Fruit fly (Drosophila melanogaster) whole organism: ENCODE data around the gene Neb-cGP.
A peak's percentile ranks its signal among the peaks of the same experiment; 100 is the strongest.

Source experiments
- CG8478 ChIP-seq: fragments of >200 bp; optimal IDR thresholded peaks from 2 replicates; lab custom pipeline; 2018; ENCODE audit warnings: inconsistent platforms
- Dll ChIP-seq: fragments of >200 bp; optimal IDR thresholded peaks from 2 replicates; lab custom pipeline; 2017
- EcR ChIP-seq, 2 experiments: fragments of >200 bp; optimal IDR thresholded peaks; 2 replicates each; lab custom pipeline; 2017; ENCODE audit warnings: missing biosample characterization in 2 of 2, missing genetic modification characterization in 2 of 2, missing genetic modification reagents in 2 of 2
- pan ChIP-seq: fragments of >200 bp; optimal IDR thresholded peaks from 2 replicates; lab custom pipeline; 2017
- psq ChIP-seq: fragments of >200 bp; optimal IDR thresholded peaks from 2 replicates; lab custom pipeline; 2017
- usp ChIP-seq: fragments of >200 bp; optimal IDR thresholded peaks from 2 replicates; lab custom pipeline; 2017; ENCODE audit warnings: missing biosample characterization, missing genetic modification characterization, mixed read lengths

Gene Neb-cGP

DNA sequence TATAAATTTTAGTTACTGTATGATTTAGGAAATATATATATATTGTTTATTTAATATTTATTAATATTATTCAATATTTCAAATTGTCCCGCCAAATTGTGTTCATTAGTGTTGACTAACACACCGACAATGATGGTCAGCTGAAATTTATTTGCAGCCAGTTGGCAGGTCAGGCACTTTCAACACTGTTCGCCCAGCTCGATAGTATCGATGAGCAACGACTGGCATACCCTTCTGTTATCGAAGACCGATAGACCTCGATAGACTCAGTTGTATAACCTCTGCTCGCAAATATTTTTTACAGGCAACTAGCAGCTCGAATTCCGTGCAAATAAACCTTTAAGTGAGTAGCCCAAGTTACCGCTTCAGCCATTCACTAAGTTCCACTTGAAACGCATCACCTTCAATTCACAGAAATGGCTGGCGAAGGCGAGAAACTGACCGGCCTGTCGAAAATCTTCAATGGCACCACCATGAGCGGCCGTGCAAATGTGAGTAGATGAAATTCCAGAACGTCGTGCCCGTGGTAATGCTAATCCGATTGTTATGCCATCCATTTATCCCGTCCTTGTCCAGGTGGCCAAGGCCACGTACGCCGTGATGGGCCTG, at the start of gene Neb-cGP:
Neb-cGP (plus strand) TSS at position 231 of the 609 bp plus-strand sequence.
- no peak for TF ChIP-seq psq (lab: Kevin White, UChicago)
- TF ChIP-seq pan (lab: Kevin White, UChicago) = no peak
- no peak for TF ChIP-seq CG8478 (lab: Kevin White, UChicago)
- no peak for TF ChIP-seq Dll (lab: Kevin White, UChicago)
- TF ChIP-seq usp (GFP tag; lab: Kevin White, UChicago) = no peak
- TF ChIP-seq EcR (GFP tag; optimal IDR thresholded peaks at IDR 0.05; lab: Kevin White, UChicago) = no peak

dm6 chrX:10417129-10417528, 43.4 kb upstream of the Neb-cGP start, which contains the start of gene RabX2:
Gene RabX2 (plus strand): TSS chrX:10417429.
- TF ChIP-seq pan (lab: Kevin White, UChicago) (no peak), EcR (GFP tag; optimal IDR thresholded peaks at IDR 0.05; lab: Kevin White, UChicago) (no peak), Dll (lab: Kevin White, UChicago) (no peak), usp (GFP tag; lab: Kevin White, UChicago) (no peak), psq (lab: Kevin White, UChicago) (no peak), CG8478 (lab: Kevin White, UChicago) (no peak)

dm6 chrX:10432712-10433111, 27.8 kb upstream of the Neb-cGP start, which contains the start of gene CG12640:
Gene CG12640 (minus strand): TSS chrX:10432812.
- TF ChIP-seq pan (lab: Kevin White, UChicago) (no peak), psq (lab: Kevin White, UChicago) (no peak), EcR (GFP tag; optimal IDR thresholded peaks at IDR 0.05; lab: Kevin White, UChicago) (no peak), CG8478 (lab: Kevin White, UChicago) (no peak), usp (GFP tag; lab: Kevin White, UChicago) (no peak), Dll (lab: Kevin White, UChicago) (no peak)

DNA sequence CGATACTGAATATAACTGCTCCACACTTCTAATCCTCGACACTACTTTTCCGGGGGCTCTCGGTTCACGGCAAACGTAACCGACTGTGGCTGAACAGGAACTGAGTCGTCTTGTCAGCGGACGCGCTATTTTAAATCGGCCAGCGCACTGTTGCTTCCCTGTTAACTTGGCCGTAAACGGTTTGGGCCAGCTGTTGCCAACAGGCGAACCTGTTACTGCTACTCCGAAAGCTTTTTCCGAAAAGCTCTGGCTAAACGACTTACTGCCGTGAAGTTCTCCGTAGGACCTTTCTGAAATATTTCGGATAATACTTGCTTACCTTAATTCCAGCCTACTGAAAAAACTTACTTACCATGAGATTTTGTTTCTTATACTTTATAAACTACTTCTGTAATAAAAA, 5.7 kb upstream of the Neb-cGP start, which contains the start of gene CG32683:
CG32683 (minus strand) TSS at position 101 of the 400 bp plus-strand sequence.
- no peak for TF ChIP-seq usp (GFP tag; lab: Kevin White, UChicago)
- no peak for TF ChIP-seq pan (lab: Kevin White, UChicago)
- TF ChIP-seq psq (lab: Kevin White, UChicago) = no peak
- TF ChIP-seq CG8478 (lab: Kevin White, UChicago) = no peak

dm6 chrX:10459576-10459975, 960 bp upstream of the Neb-cGP start, which contains the start of gene Or9a:
Gene Or9a (minus strand): TSS chrX:10459676.
- TF ChIP-seq pan (lab: Kevin White, UChicago) (no peak), EcR (GFP tag; optimal IDR thresholded peaks at IDR 0.05; lab: Kevin White, UChicago) (no peak), psq (lab: Kevin White, UChicago) (no peak), CG8478 (lab: Kevin White, UChicago) (no peak), Dll (lab: Kevin White, UChicago) (no peak)

DNA sequence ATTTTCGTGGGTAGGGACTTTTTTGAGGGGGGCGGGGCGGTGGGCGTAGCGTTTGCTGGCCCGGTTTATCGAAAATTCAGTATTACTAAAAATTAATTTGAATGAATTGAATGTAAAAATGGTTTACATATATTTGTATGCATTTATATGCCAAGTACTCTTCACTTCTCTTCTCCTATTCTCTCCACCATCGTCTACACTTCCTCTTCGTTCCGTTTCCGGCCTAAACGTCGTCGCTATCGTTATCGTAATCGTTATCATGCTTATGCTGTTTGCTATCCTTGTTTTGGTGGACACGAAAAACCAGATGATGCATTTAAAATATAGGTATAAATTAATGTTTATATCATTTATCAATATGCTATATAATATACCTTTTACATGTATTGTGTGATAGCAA, 1.4 kb downstream of the Neb-cGP start:
- TF ChIP-seq usp (GFP tag; lab: Kevin White, UChicago) (no peak), psq (lab: Kevin White, UChicago) (no peak), pan (lab: Kevin White, UChicago) (no peak), EcR (GFP tag; optimal IDR thresholded peaks at IDR 0.05; lab: Kevin White, UChicago) (no peak), CG8478 (lab: Kevin White, UChicago) (no peak), Dll (lab: Kevin White, UChicago) (no peak)

DNA sequence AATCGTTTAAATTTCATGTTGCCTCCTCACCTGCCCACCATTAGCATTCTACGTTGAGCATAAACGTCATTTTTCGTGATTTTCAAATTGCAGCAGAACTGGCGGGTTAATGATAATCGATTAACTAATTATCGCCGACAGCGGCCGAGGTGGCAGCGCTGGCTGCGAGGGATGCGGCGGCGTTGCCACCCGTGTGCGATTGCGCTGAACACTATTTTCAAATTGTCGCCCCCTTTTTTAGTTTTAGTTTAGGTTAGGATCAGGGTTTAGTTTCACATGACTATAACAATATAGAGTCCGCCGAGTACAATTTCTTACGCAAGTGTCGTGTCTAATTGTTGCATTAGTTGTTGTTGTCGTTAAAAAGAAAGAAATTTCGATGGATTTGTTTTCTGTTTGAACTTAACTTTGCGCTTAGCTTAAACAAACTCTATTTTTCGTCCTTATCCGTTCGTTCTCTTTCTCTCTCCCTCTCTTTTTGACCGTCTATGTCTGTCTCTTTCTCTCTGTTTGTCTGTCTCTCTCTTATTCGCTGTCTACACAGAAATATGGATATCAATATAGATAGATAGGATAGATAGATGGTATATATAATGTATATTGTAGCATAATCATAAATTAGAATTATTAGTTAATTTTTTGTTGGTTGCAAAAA, 2.6 kb downstream of the Neb-cGP start:
- TF ChIP-seq usp (GFP tag; lab: Kevin White, UChicago) (no peak), EcR (GFP tag; optimal IDR thresholded peaks at IDR 0.05; lab: Kevin White, UChicago) (no peak), Dll (lab: Kevin White, UChicago) (no peak), CG8478 (lab: Kevin White, UChicago) (no peak), psq (lab: Kevin White, UChicago) (no peak), pan (lab: Kevin White, UChicago) (no peak)

- TF ChIP-seq psq (lab: Kevin White, UChicago) (no peak), pan (lab: Kevin White, UChicago) (no peak), CG8478 (lab: Kevin White, UChicago) (no peak), Dll (lab: Kevin White, UChicago) (no peak), EcR (GFP tag; optimal IDR thresholded peaks at IDR 0.05; lab: Kevin White, UChicago) (no peak), usp (GFP tag; lab: Kevin White, UChicago) (no peak)
These were observed 4.0 kb downstream of the Neb-cGP start for dm6 chrX:10464531-10464930.

DNA sequence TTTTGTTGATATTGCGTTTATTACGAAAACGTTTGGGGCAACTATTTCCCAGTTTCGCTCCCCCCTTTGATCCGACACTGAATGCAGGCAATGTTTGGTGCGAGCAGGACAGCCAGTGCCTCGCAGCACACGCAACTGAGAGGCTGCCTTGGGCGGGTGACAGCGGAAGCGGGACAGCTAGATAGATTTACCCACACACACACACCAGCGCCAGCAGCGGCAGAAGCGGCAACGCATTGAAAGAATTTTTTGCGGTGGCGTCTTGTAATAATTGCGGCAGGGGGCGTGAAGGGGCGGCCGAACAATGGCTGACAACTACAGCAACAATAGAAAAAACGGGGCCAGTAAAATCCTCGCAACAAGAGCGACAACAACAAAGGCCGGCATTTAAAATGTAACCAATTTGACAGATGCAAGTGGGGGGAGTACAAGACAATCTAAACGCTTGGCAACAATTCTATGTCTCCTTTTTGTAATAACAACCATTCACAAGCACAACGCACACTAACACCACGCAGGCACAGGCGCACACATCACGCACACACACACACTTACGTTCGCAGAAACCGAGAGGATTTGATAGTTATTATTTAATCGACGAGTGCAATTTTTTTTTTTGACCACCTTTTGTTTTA, 12.2 kb downstream of the Neb-cGP start:
- TF ChIP-seq CG8478 (lab: Kevin White, UChicago) (peak; percentile 75), EcR (GFP tag; optimal IDR thresholded peaks at IDR 0.05; lab: Kevin White, UChicago) (no peak), usp (GFP tag; lab: Kevin White, UChicago) (no peak), Dll (lab: Kevin White, UChicago) (no peak), pan (lab: Kevin White, UChicago) (no peak)

dm6 chrX:10473510-10474212, 13.1 kb downstream of the Neb-cGP start, which contains the start of gene CG2889:
Gene CG2889 (plus strand): TSS chrX:10473938.
- no peak for TF ChIP-seq Dll (lab: Kevin White, UChicago)
- TF ChIP-seq EcR (GFP tag; optimal IDR thresholded peaks at IDR 0.05; lab: Kevin White, UChicago) = peak in 1 of 2 experiments; percentile 94
- peak; percentile 72 for TF ChIP-seq CG8478 (lab: Kevin White, UChicago)
